Worm (Caenorhabditis elegans) whole organism, L4 larva: ENCODE results near the gene C27H5.2.

Source experiments
- F10B5.3 ChIP-seq: sonication (generic microtip); optimal IDR thresholded peaks from 2 replicates; lab custom pipeline; 2016; ENCODE audit warnings: mild to moderate bottlenecking, missing genetic modification characterization, missing compliant biosample characterization
- F37D6.2 ChIP-seq: sonication (generic microtip); optimal IDR thresholded peaks from 2 replicates; lab custom pipeline; 2016; ENCODE audit warnings: mild to moderate bottlenecking, missing genetic modification characterization, missing compliant biosample characterization
- F44E2.7 ChIP-seq: fragments of 200-800 bp; sonication (Bioruptor generic); IDR thresholded peaks from 2 replicates; pipeline ENCODE4 v2.1.2; 2022; ENCODE audit warnings: missing genetic modification characterization, missing compliant biosample characterization
- T20F7.1 ChIP-seq: fragments of 200-800 bp; sonication (Bioruptor generic); optimal IDR thresholded peaks from 2 replicates; lab custom pipeline; 2018; ENCODE audit warnings: mild to moderate bottlenecking, missing genetic modification characterization, missing compliant biosample characterization
- Y48G9A.11 ChIP-seq: fragments of 200-800 bp; sonication (Bioruptor generic); IDR thresholded peaks from 2 replicates; pipeline ENCODE4 v1.3.6; 2022; ENCODE audit warnings: missing genetic modification reagents, missing genetic modification characterization, missing compliant biosample characterization
- Y5F2A.4 ChIP-seq: fragments of 200-800 bp; sonication (Bioruptor generic); optimal IDR thresholded peaks from 2 replicates; lab custom pipeline; 2018; ENCODE audit warnings: mild to moderate bottlenecking, missing genetic modification characterization, missing compliant biosample characterization
- aly-2 ChIP-seq: sonication (generic microtip); optimal IDR thresholded peaks from 2 replicates; lab custom pipeline; 2018; ENCODE audit warnings: missing biosample characterization, missing genetic modification characterization
- ceh-20 ChIP-seq: fragments of 200-800 bp; sonication (Bioruptor generic); IDR thresholded peaks from 2 replicates; pipeline ENCODE4 v1.3.6; 2022; ENCODE audit warnings: missing genetic modification reagents, missing genetic modification characterization, missing compliant biosample characterization
- ceh-82 ChIP-seq: sonication (generic microtip); optimal IDR thresholded peaks from 2 replicates; lab custom pipeline; 2017; ENCODE audit warnings: missing biosample characterization, missing genetic modification characterization
- cey-2 ChIP-seq: sonication (generic microtip); optimal IDR thresholded peaks from 3 replicates; lab custom pipeline; 2017; ENCODE audit warnings: missing genetic modification characterization, mild to moderate bottlenecking, missing compliant biosample characterization, antibody characterized with exemption, borderline replicate concordance; ENCODE audit not compliant: insufficient read depth
- ctbp-1 ChIP-seq: fragments of 200-800 bp; sonication (Bioruptor generic); IDR thresholded peaks from 2 replicates; pipeline ENCODE4 v1.3.6; 2022; ENCODE audit warnings: missing genetic modification reagents, missing genetic modification characterization, missing compliant biosample characterization
- daf-16 ChIP-seq, 3 experiments: sonication (generic microtip); optimal IDR thresholded peaks; 2 replicates each; lab custom pipeline; 2016 to 2017; ENCODE audit warnings: missing genetic modification characterization in 3 of 3, missing genetic modification reagents in 3 of 3, mild to moderate bottlenecking in 2 of 3, missing compliant biosample characterization in 2 of 3, missing biosample characterization in 1 of 3, moderate library complexity in 1 of 3
- daf-19 ChIP-seq: fragments of 200-800 bp; sonication (Bioruptor generic); conservative IDR thresholded peaks from 2 replicates; pipeline ENCODE4 v1.3.6; 2022; ENCODE audit warnings: missing genetic modification characterization, missing compliant biosample characterization
- daf-8 ChIP-seq: fragments of 200-800 bp; sonication (Bioruptor generic); IDR thresholded peaks from 2 replicates; pipeline ENCODE4 v1.3.6; 2022; ENCODE audit warnings: missing genetic modification characterization, missing compliant biosample characterization
- duxl-1 ChIP-seq: sonication (generic microtip); optimal IDR thresholded peaks from 2 replicates; lab custom pipeline; 2016; ENCODE audit warnings: mild to moderate bottlenecking, missing genetic modification characterization, moderate library complexity, missing compliant biosample characterization; ENCODE audit not compliant: poor library complexity
- egl-27 ChIP-seq: sonication (generic microtip); optimal IDR thresholded peaks from 3 replicates; lab custom pipeline; 2017; ENCODE audit warnings: missing biosample characterization, missing genetic modification reagents, missing genetic modification characterization
- fkh-10 ChIP-seq: fragments of 150-350 bp; optimal IDR thresholded peaks from 2 replicates; lab custom pipeline; 2014; ENCODE audit warnings: missing biosample characterization, missing genetic modification reagents, missing genetic modification characterization
- fos-1 ChIP-seq: fragments of 150-350 bp; optimal IDR thresholded peaks from 2 replicates; lab custom pipeline; 2014; ENCODE audit warnings: missing biosample characterization, missing genetic modification characterization
- hmg-1.1 ChIP-seq: fragments of 200-800 bp; sonication (Bioruptor generic); IDR thresholded peaks from 2 replicates; pipeline ENCODE4 v1.3.6; 2022; ENCODE audit warnings: missing genetic modification reagents, missing genetic modification characterization, missing compliant biosample characterization
- lin-13 ChIP-seq: fragments of 150-350 bp; optimal IDR thresholded peaks from 2 replicates; lab custom pipeline; 2014; ENCODE audit warnings: missing biosample characterization, missing genetic modification reagents, missing genetic modification characterization
- lin-29 ChIP-seq: fragments of 200-800 bp; sonication (Bioruptor generic); IDR thresholded peaks from 2 replicates; pipeline ENCODE4 v1.3.6; 2022; ENCODE audit warnings: missing genetic modification reagents, missing genetic modification characterization, missing compliant biosample characterization
- lin-38 ChIP-seq: fragments of 200-800 bp; sonication (Bioruptor generic); IDR thresholded peaks from 2 replicates; pipeline ENCODE4 v1.3.6; 2022; ENCODE audit warnings: missing genetic modification reagents, missing genetic modification characterization, missing compliant biosample characterization
- lsy-2 ChIP-seq, 2 experiments: fragments of 150-350 bp in 1 of 2; sonication (generic microtip) in 1 of 2; optimal IDR thresholded peaks; 2 replicates each; lab custom pipeline; 2014 to 2017; ENCODE audit warnings: missing biosample characterization in 2 of 2, missing genetic modification characterization in 2 of 2
- madf-5 ChIP-seq, 2 experiments: fragments of 200-800 bp; sonication (Bioruptor generic); IDR thresholded peaks; 2 replicates each; pipeline ENCODE4 v1.3.6; 2022; ENCODE audit warnings: missing compliant biosample characterization in 2 of 2, missing genetic modification characterization in 2 of 2
- mep-1 ChIP-seq: fragments of 150-350 bp; sonication (generic microtip); optimal IDR thresholded peaks from 3 replicates; lab custom pipeline; 2014; ENCODE audit warnings: missing biosample characterization, missing genetic modification characterization
- mes-2 ChIP-seq: sonication (generic microtip); optimal IDR thresholded peaks from 2 replicates; lab custom pipeline; 2016; ENCODE audit warnings: missing genotype, mild to moderate bottlenecking, missing genetic modification characterization, missing compliant biosample characterization; ENCODE audit not compliant: poor library complexity, severe bottlenecking
- nhr-10 ChIP-seq: fragments of 150-350 bp; optimal IDR thresholded peaks from 2 replicates; lab custom pipeline; 2014; ENCODE audit warnings: missing biosample characterization, missing genetic modification characterization
- nhr-42 ChIP-seq: fragments of 200-800 bp; sonication (Bioruptor generic); IDR thresholded peaks from 2 replicates; pipeline ENCODE4 v1.3.6; 2022; ENCODE audit warnings: missing genetic modification characterization, missing compliant biosample characterization
- sdz-12 ChIP-seq: fragments of 200-800 bp; sonication (Bioruptor generic); optimal IDR thresholded peaks from 2 replicates; lab custom pipeline; 2018; ENCODE audit warnings: mild to moderate bottlenecking, missing genetic modification characterization, missing compliant biosample characterization
- set-16 ChIP-seq: fragments of 200-800 bp; sonication (Bioruptor generic); IDR thresholded peaks from 2 replicates; pipeline ENCODE4 v1.3.6; 2022; ENCODE audit warnings: missing genetic modification reagents, missing genetic modification characterization, missing compliant biosample characterization
- snpc-4 ChIP-seq: fragments of 150-350 bp; optimal IDR thresholded peaks from 2 replicates; lab custom pipeline; 2014; ENCODE audit warnings: missing biosample characterization, missing genetic modification characterization
- spr-3 ChIP-seq: fragments of 200-800 bp; sonication (Bioruptor generic); optimal IDR thresholded peaks from 2 replicates; lab custom pipeline; 2018; ENCODE audit warnings: mild to moderate bottlenecking, missing genetic modification characterization, missing compliant biosample characterization
- unc-130 ChIP-seq: sonication (generic microtip); optimal IDR thresholded peaks from 2 replicates; lab custom pipeline; 2016; ENCODE audit warnings: missing genetic modification reagents, missing genetic modification characterization, missing compliant biosample characterization
- unc-39 ChIP-seq: sonication (generic microtip); optimal IDR thresholded peaks from 2 replicates; lab custom pipeline; 2017; ENCODE audit warnings: missing biosample characterization, missing genetic modification characterization
- unc-62 ChIP-seq, 3 experiments: fragments of 150-350 bp in 1 of 3; sonication (generic microtip); optimal IDR thresholded peaks in 2 of 3; peaks in 1 of 3; 1 replicate in 1 of 3; 2 replicates in 2 of 3; lab custom pipeline; 2014 to 2017; ENCODE audit warnings: missing biosample characterization in 3 of 3, missing genetic modification characterization in 3 of 3, missing genetic modification reagents in 3 of 3, missing genotype in 1 of 3
- vab-7 ChIP-seq: fragments of 200-800 bp; sonication (Bioruptor generic); IDR thresholded peaks from 2 replicates; pipeline ENCODE4 v1.3.6; 2022; ENCODE audit warnings: missing genetic modification reagents, missing genetic modification characterization, missing compliant biosample characterization
- ztf-7 ChIP-seq: fragments of 150-350 bp; optimal IDR thresholded peaks from 2 replicates; lab custom pipeline; 2014; ENCODE audit warnings: missing biosample characterization, missing genetic modification characterization

The C27H5.2 gene

ce11 chrII:7122661-7123418 is 32.5 kb upstream of the C27H5.2 start, which contains the start of gene F10E7.11 (continued):
- TF ChIP-seq mes-2 (peak; percentile 80), F44E2.7 (GFP tag; lab: Robert Waterston, UW) (no peak), snpc-4 (tag; lab: Kevin White, UChicago) (no peak), daf-16 (GFP tag; optimal IDR thresholded peaks at IDR 0.05; lab: Kevin White, UChicago) (no peak), daf-16 (tag; optimal IDR thresholded peaks at IDR 0.05; lab: Kevin White, UChicago) (no peak), lin-29 (GFP tag; lab: Robert Waterston, UW) (no peak), F37D6.2 (peak; percentile 77), egl-27 (tag; lab: Kevin White, UChicago) (no peak), fkh-10 (GFP tag; lab: Kevin White, UChicago) (no peak), nhr-10 (tag; lab: Kevin White, UChicago) (no peak), sdz-12 (no peak), fos-1 (tag; lab: Kevin White, UChicago) (no peak), ceh-20 (no peak), lin-13 (GFP tag; lab: Kevin White, UChicago) (no peak), Y48G9A.11 (GFP tag; lab: Robert Waterston, UW) (0 out of 2 replicates have a peak, but pooled peaks have one; percentile 26), cey-2 (tag; lab: Kevin White, UChicago) (no peak), daf-19 (GFP tag; lab: Robert Waterston, UW) (no peak), Y5F2A.4 (no peak), unc-39 (tag; lab: Kevin White, UChicago) (no peak), ctbp-1 (GFP tag; lab: Robert Waterston, UW) (peak; percentile 48; the same call in 1 of the 2 replicates), mep-1 (tag; lab: Kevin White, UChicago) (no peak), hmg-1.1 (GFP tag; lab: Robert Waterston, UW) (peak; percentile 76), ceh-82 (no peak), nhr-42 (GFP tag; lab: Robert Waterston, UW) (peak; percentile 54; the same call in 1 of the 2 replicates)
- TF ChIP-seq, all 104 proteins: peak for 18

- TF ChIP-seq unc-62 (GFP tag; optimal IDR thresholded peaks at IDR 0.05 in 1 of 2; lab: Kevin White, UChicago) (peak in 1 of 2 experiments; percentile 49), unc-62 (tag; optimal IDR thresholded peaks at IDR 0.05; lab: Kevin White, UChicago) (no peak), duxl-1 (no peak)
Measured at ce11 chrII:7126457-7126856, 28.9 kb upstream of the C27H5.2 start, which contains the start of gene F10E7.1. F10E7.1 (plus strand) TSS chrII:7126757.

DNA sequence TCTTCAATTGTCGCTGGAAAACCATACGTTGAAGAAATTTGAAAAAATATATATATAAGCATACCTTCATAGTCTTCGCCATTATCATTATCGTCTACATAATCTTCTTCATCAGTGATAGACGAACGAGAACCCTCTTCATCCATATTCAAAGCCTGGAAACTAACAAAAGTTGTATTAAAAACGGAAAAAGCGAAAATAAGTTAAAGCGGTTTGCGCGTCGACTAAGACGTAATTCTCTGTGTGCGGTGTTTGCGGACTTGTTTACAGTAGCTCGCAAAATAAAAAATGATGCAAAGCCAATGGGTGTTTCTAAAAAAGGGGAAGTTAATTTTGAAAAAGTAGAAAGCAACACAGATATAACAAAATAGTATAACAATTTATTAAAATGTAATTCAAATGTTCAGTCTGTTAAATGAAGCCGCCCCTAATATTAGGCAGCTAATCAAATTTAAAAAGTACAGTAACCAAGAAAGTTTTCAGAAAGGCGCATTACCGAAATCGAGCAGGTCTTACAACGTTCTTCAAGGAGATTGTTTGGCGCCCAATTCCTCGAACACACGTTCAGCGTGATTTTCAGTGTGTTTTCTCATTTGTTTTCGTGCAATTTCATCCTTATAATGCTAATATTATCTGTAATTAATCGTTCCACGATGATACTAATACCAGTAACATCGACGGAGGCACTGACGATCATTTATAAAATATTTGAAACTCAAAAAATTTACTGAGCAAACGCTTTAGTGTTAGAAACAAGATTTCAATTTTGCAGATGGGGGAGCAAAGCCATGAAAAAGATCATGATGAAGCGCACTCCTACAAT is 23.3 kb upstream of the C27H5.2 start, which contains the start of the genes T07F8.4 and gld-3:
Gene T07F8.4 (minus strand): TSS at position 162 of the 823 bp plus-strand sequence.
Gene gld-3 (plus strand): TSS at position 773 of the 823 bp plus-strand sequence.
- no peak for TF ChIP-seq snpc-4 (tag; lab: Kevin White, UChicago)
- no peak for TF ChIP-seq madf-5 (GFP tag; IDR thresholded peaks at IDR 0.05; lab: Robert Waterston, UW)
- no peak for TF ChIP-seq F10B5.3 (tag; lab: Kevin White, UChicago)
- TF ChIP-seq spr-3 (GFP tag; lab: Kevin White, UChicago) = no peak
- no peak for TF ChIP-seq ztf-7
- TF ChIP-seq aly-2 (tag; lab: Kevin White, UChicago) = no peak
- no peak for TF ChIP-seq daf-8
- peak in 1 of 2 experiments; percentile 96 for TF ChIP-seq lsy-2 (tag; optimal IDR thresholded peaks at IDR 0.05; lab: Kevin White, UChicago)
- peak; percentile 43 for TF ChIP-seq lin-38 (GFP tag; lab: Robert Waterston, UW)
- TF ChIP-seq vab-7 (GFP tag; lab: Robert Waterston, UW) = no peak
- peak in 1 of 2 experiments; percentile 55 for TF ChIP-seq unc-62 (GFP tag; optimal IDR thresholded peaks at IDR 0.05 in 1 of 2; lab: Kevin White, UChicago)
- TF ChIP-seq unc-62 (tag; optimal IDR thresholded peaks at IDR 0.05; lab: Kevin White, UChicago) = no peak
- peak; percentile 23 for TF ChIP-seq unc-130 (GFP tag; lab: Kevin White, UChicago)
- no peak for TF ChIP-seq set-16 (GFP tag; lab: Robert Waterston, UW)
- TF ChIP-seq T20F7.1 (GFP tag; lab: Kevin White, UChicago) = no peak
- no peak for TF ChIP-seq daf-16 (GFP tag; optimal IDR thresholded peaks at IDR 0.05; lab: Kevin White, UChicago)
- TF ChIP-seq daf-16 (tag; optimal IDR thresholded peaks at IDR 0.05; lab: Kevin White, UChicago) = peak; percentile 74
- TF ChIP-seq, all 104 proteins: peak for 5
